Fruit fly (Drosophila melanogaster) S2 (cell line): Measurements from ENCODE around the gene RhoGDI.

ENCODE experiments used
- CG8478 ChIP-seq: fragments of >200 bp; optimal IDR thresholded peaks from 2 replicates; lab custom pipeline; 2018
- CTCF ChIP-seq, 2 experiments: fragments of >200 bp; optimal IDR thresholded peaks; 2 replicates each; lab custom pipeline; 2018

dm6 chr3L:19896892-19897684 lies 31.5 kb upstream of the RhoGDI start:
- no peak for TF ChIP-seq CG8478 (lab: Kevin White, UChicago)
- TF ChIP-seq CTCF (optimal IDR thresholded peaks at IDR 0.05; lab: Kevin White, UChicago) = no peak
